Worm (Caenorhabditis elegans): ENCODE results near the gene pha-4.

- no peak for TF ChIP-seq klf-2 (GFP tag; conservative IDR thresholded peaks at IDR 0.05)
- TF ChIP-seq flt-1 (GFP tag; IDR thresholded peaks at IDR 0.05) = no peak
- no peak for TF ChIP-seq ztf-23 (GFP tag; IDR thresholded peaks at IDR 0.05)
- no peak for TF ChIP-seq ref-1 (GFP tag; conservative IDR thresholded peaks at IDR 0.05)
Observed at ce11 chrV:20716267-20716666, 36.6 kb upstream of the pha-4 start.
